Fruit fly (Drosophila melanogaster): ENCODE measurements around the gene MKP-4.

MKP-4 gene

DNA sequence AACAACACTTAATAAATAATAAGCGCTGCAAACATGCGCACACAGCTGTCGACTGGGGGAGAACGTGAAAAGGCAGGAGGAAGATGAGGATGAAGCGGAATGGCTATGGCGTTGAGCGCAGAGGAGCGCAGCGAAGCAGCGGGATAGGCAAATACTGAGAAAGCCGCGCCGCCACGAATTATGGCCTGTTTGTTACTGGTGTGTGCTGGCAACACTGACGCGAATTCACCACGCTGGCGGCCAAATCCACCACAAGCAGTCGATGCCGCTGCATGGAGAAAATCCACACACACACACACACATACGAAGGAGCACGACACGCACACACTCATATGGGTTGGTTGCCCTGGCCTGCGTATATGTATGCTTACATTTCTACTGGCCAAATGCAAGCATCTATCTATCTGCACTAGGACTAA lies 14.1 kb downstream of the MKP-4 start (continued):
- TF ChIP-seq CG11723 (GFP tag; optimal IDR thresholded peaks at IDR 0.05) = peak; percentile 22
- no peak for TF ChIP-seq CG12219 (GFP tag; optimal IDR thresholded peaks at IDR 0.05)
- peak; percentile 98 for TF ChIP-seq CG8478 (optimal IDR thresholded peaks at IDR 0.05)
- TF ChIP-seq Meics (GFP tag; optimal IDR thresholded peaks at IDR 0.05) = peak; percentile 11
- TF ChIP-seq pita (GFP tag; optimal IDR thresholded peaks at IDR 0.05) = no peak
- no peak for TF ChIP-seq Elba2 (GFP tag; optimal IDR thresholded peaks at IDR 0.05)
- peak; percentile 29 for TF ChIP-seq Fer1 (GFP tag; optimal IDR thresholded peaks at IDR 0.05)
- peak; percentile 83; the same call in 3 of the 4 replicates for TF ChIP-seq chinmo (GFP tag; IDR thresholded peaks at IDR 0.05; ENCODE audit: partially characterized antibody)
- peak; percentile 10 for TF ChIP-seq HmgD (GFP tag; optimal IDR thresholded peaks at IDR 0.05)
- peak; percentile 17; the same call in 1 of the 2 replicates for TF ChIP-seq MBD-R2 (GFP tag; IDR thresholded peaks at IDR 0.05)
- no peak for TF ChIP-seq CG12391 (tag; optimal IDR thresholded peaks at IDR 0.05)

DNA sequence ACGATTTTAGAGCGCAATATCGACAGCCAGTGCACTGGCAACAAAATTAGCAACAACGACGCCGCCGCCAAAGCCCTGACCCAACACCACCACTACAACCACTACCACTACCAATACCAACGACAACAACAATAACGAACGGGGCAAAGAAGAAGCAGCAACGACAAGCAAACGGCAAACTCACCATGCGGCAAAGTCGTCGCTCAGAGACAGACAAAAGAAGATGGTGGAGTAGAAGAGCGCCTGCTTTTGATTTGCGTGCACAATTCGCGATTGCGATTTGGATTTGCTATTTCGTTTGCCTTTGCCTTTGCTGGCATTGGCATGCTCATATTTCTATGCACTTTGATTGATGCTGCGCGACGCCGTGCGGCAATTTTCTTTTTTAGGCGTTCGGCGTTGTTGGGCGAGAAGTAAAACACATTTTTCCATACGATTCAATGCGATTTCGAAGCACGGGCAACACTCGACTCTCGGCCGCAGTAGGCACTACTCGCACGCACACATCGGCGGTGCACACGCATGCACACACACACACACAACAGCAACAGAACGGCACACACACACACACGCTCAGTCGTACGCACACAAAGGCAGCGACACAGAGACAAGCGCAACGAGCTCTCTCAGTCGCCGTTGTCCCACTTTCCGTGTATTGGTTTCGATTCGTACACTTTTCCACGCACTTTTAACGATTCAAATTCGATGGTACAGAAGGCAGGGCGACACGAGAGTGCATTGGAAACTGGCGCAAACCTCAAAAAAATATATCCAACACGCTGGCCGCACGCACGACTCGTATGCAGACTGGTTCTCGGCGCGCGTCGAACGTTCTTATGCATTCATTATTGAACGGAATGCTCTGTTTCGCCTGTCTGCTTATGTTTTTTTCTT lies 14.8 kb downstream of the MKP-4 start:
- TF ChIP-seq HLHmδ (GFP tag; optimal IDR thresholded peaks at IDR 0.05) (peak; percentile 57), NC2α (GFP tag; optimal IDR thresholded peaks at IDR 0.05) (no peak), hb (GFP tag; IDR thresholded peaks at IDR 0.05; ENCODE audit: partially characterized antibody) (no peak), CG7271 (tag; optimal IDR thresholded peaks at IDR 0.05) (no peak), Trl (optimal IDR thresholded peaks at IDR 0.05) (peak in 1 of 2 experiments; percentile 65), Trl (GFP tag; optimal IDR thresholded peaks at IDR 0.05) (no peak), CG4360 (GFP tag; IDR thresholded peaks at IDR 0.05) (peak; percentile 57), CG6175 (GFP tag; IDR thresholded peaks at IDR 0.05) (0 out of 3 replicates have a peak, but pooled peaks have one; percentile 6), CG17829 (tag; optimal IDR thresholded peaks at IDR 0.05) (no peak), emc (GFP tag; optimal IDR thresholded peaks at IDR 0.05) (no peak), Dll (GFP tag; IDR thresholded peaks at IDR 0.05; ENCODE audit: partially characterized antibody) (0 out of 4 replicates have a peak, but pooled peaks have one; percentile 15), sens (GFP tag) (peak; percentile 4), Six4 (GFP tag; optimal IDR thresholded peaks at IDR 0.05) (no peak), D (optimal IDR thresholded peaks at IDR 0.05) (peak; percentile 19), D (GFP tag; optimal IDR thresholded peaks at IDR 0.05) (no peak), HmgD (GFP tag; optimal IDR thresholded peaks at IDR 0.05) (no peak), Med (GFP tag) (peak; percentile 79), CTCF (GFP tag; optimal IDR thresholded peaks at IDR 0.05) (no peak), salm (tag; optimal IDR thresholded peaks at IDR 0.05) (no peak), bowl (GFP tag; IDR thresholded peaks at IDR 0.05) (no peak), Tbp (GFP tag; optimal IDR thresholded peaks at IDR 0.05) (peak; percentile 47), HmgZ (tag; optimal IDR thresholded peaks at IDR 0.05) (peak; percentile 15), zen (tag; optimal IDR thresholded peaks at IDR 0.05) (no peak), CG34224 (GFP tag; IDR thresholded peaks at IDR 0.05; ENCODE audit: partially characterized antibody) (0 out of 3 replicates have a peak, but pooled peaks have one; percentile 21), eyg (GFP tag; optimal IDR thresholded peaks at IDR 0.05) (no peak), CG31441 (GFP tag; IDR thresholded peaks at IDR 0.05) (no peak), CG12942 (GFP tag; optimal IDR thresholded peaks at IDR 0.05) (no peak), pros (GFP tag; optimal IDR thresholded peaks at IDR 0.05) (peak; percentile 56), lilli (GFP tag; optimal IDR thresholded peaks at IDR 0.05) (no peak), Opbp (GFP tag; IDR thresholded peaks at IDR 0.05; ENCODE audit: partially characterized antibody) (0 out of 3 replicates have a peak, but pooled peaks have one; percentile 8), org-1 (GFP tag; optimal IDR thresholded peaks at IDR 0.05) (no peak), cg (GFP tag; optimal IDR thresholded peaks at IDR 0.05) (peak; percentile 96), CG31224 (GFP tag; IDR thresholded peaks at IDR 0.05) (no peak), ac (GFP tag; optimal IDR thresholded peaks at IDR 0.05) (no peak), CG17186 (GFP tag; optimal IDR thresholded peaks at IDR 0.05) (no peak), chinmo (GFP tag; IDR thresholded peaks at IDR 0.05; ENCODE audit: partially characterized antibody) (peak; percentile 88; the same call in 2 of the 4 replicates), hbn (GFP tag; IDR thresholded peaks at IDR 0.05; ENCODE audit: partially characterized antibody) (no peak), YL-1 (GFP tag; optimal IDR thresholded peaks at IDR 0.05) (peak; percentile 18), B-H1 (GFP tag; IDR thresholded peaks at IDR 0.05) (no peak)

Data from whole organism, embryonic.